Worm (Caenorhabditis elegans): ENCODE data around the gene srz-100.

- TF ChIP-seq nhr-90 (tag; optimal IDR thresholded peaks at IDR 0.05) = no peak
- no peak for TF ChIP-seq ceh-100 (GFP tag; IDR thresholded peaks at IDR 0.05)
Observed at ce11 chrV:16745214-16745613, 13.5 kb downstream of the srz-100 start.

Measured in whole organism, young adult.